Fruit fly (Drosophila melanogaster) whole organism, embryonic: Measurements from ENCODE around the gene Prm.
A peak's percentile ranks its signal among the peaks of the same experiment; 100 is the strongest.

Experiments used
- ATbp ChIP-seq: fragments of 200-800 bp; sonication (Bioruptor generic); optimal IDR thresholded peaks from 2 replicates; lab custom pipeline; 2017; ENCODE audit warnings: missing biosample characterization, mild to moderate bottlenecking, missing genetic modification characterization, missing genetic modification reagents
- CG10565 ChIP-seq: fragments of 200-800 bp; sonication (Bioruptor generic); optimal IDR thresholded peaks from 3 replicates; lab custom pipeline; 2016; ENCODE audit warnings: missing biosample characterization, mild to moderate bottlenecking, missing genetic modification characterization
- CG11504 ChIP-seq: fragments of 200-800 bp; sonication (Bioruptor generic); optimal IDR thresholded peaks from 3 replicates; lab custom pipeline; 2019; ENCODE audit warnings: missing biosample characterization, mild to moderate bottlenecking, missing genetic modification characterization, moderate library complexity
- CG11696 ChIP-seq: fragments of 200-800 bp; sonication (Bioruptor generic); IDR thresholded peaks from 2 replicates; pipeline ENCODE4 v1.3.6; 2022; ENCODE audit warnings: missing biosample characterization, missing genetic modification characterization
- CG11723 ChIP-seq: fragments of 200-800 bp; sonication (Bioruptor generic); optimal IDR thresholded peaks from 2 replicates; lab custom pipeline; 2017; ENCODE audit warnings: missing biosample characterization, mild to moderate bottlenecking, missing genetic modification characterization
- CG12236 ChIP-seq: fragments of 200-800 bp; sonication (Bioruptor generic); optimal IDR thresholded peaks from 2 replicates; lab custom pipeline; 2016; ENCODE audit warnings: missing biosample characterization, missing genetic modification characterization
- CG13123 ChIP-seq: fragments of 200-800 bp; sonication (Bioruptor generic); optimal IDR thresholded peaks from 2 replicates; lab custom pipeline; 2016; ENCODE audit warnings: missing biosample characterization, missing genetic modification characterization
- CG13894 ChIP-seq: fragments of 200-800 bp; sonication (Bioruptor generic); optimal IDR thresholded peaks from 3 replicates; lab custom pipeline; 2018; ENCODE audit warnings: missing biosample characterization, mild to moderate bottlenecking, missing genetic modification characterization, moderate library complexity
- CG14860 ChIP-seq: fragments of 200-800 bp; sonication (Bioruptor generic); IDR thresholded peaks from 3 replicates; pipeline ENCODE4 v1.3.6; 2022; ENCODE audit warnings: missing biosample characterization, missing genetic modification characterization; ENCODE audit not compliant: partially characterized antibody
- CG1603 ChIP-seq: fragments of 200-800 bp; sonication (Bioruptor generic); optimal IDR thresholded peaks from 2 replicates; lab custom pipeline; 2019; ENCODE audit warnings: missing biosample characterization, mild to moderate bottlenecking, missing genetic modification characterization, moderate library complexity
- CG1647 ChIP-seq: fragments of 200-800 bp; sonication (Bioruptor generic); optimal IDR thresholded peaks from 3 replicates; lab custom pipeline; 2016; ENCODE audit warnings: missing biosample characterization, missing genetic modification characterization
- CG17568 ChIP-seq: fragments of 200-800 bp; sonication (Bioruptor generic); optimal IDR thresholded peaks from 2 replicates; lab custom pipeline; 2018; ENCODE audit warnings: missing biosample characterization, mild to moderate bottlenecking, missing genetic modification characterization, moderate library complexity
- CG18262 ChIP-seq: fragments of 200-800 bp; optimal IDR thresholded peaks from 3 replicates; lab custom pipeline; 2019; ENCODE audit warnings: missing biosample characterization, mild to moderate bottlenecking, missing genetic modification characterization, moderate library complexity
- CG2712 ChIP-seq: fragments of 200-800 bp; optimal IDR thresholded peaks from 3 replicates; lab custom pipeline; 2019; ENCODE audit warnings: missing biosample characterization, mild to moderate bottlenecking, missing genetic modification characterization, moderate library complexity
- CG31224 ChIP-seq: fragments of 200-800 bp; sonication (Bioruptor generic); IDR thresholded peaks from 2 replicates; pipeline ENCODE4 v1.3.6; 2022; ENCODE audit warnings: missing biosample characterization, missing genetic modification characterization
- CG31441 ChIP-seq: fragments of 200-800 bp; sonication (Bioruptor generic); IDR thresholded peaks from 2 replicates; pipeline ENCODE4 v1.3.6; 2022; ENCODE audit warnings: missing biosample characterization, missing genetic modification characterization
- CG4404 ChIP-seq: fragments of 200-800 bp; sonication (Bioruptor generic); IDR thresholded peaks from 2 replicates; pipeline ENCODE4 v1.3.6; 2022; ENCODE audit warnings: missing biosample characterization, missing genetic modification characterization
- CG4424 ChIP-seq: fragments of 200-800 bp; sonication (Bioruptor generic); optimal IDR thresholded peaks from 3 replicates; lab custom pipeline; 2016; ENCODE audit warnings: missing biosample characterization, missing genetic modification characterization
- CG6254 ChIP-seq: fragments of 200-800 bp; sonication (Bioruptor generic); optimal IDR thresholded peaks from 3 replicates; lab custom pipeline; 2017; ENCODE audit warnings: mild to moderate bottlenecking, missing biosample characterization, missing genetic modification reagents, missing genetic modification characterization
- CkIIα-i1 ChIP-seq: fragments of 200-800 bp; sonication (Bioruptor generic); IDR thresholded peaks from 2 replicates; pipeline ENCODE4 v1.3.6; 2022; ENCODE audit warnings: missing biosample characterization, missing genetic modification characterization
- Doc2 ChIP-seq: fragments of 200-800 bp; sonication (Bioruptor generic); IDR thresholded peaks from 2 replicates; pipeline ENCODE4 v1.3.6; 2022; ENCODE audit warnings: missing biosample characterization, missing genetic modification characterization
- E2f1 ChIP-seq: fragments of 200-800 bp; sonication (Bioruptor generic); IDR thresholded peaks from 2 replicates; pipeline ENCODE4 v1.3.6; 2022; ENCODE audit warnings: missing biosample characterization, missing genetic modification characterization
- Gsc ChIP-seq: fragments of 200-800 bp; sonication (Bioruptor generic); IDR thresholded peaks from 2 replicates; pipeline ENCODE4 v1.3.6; 2022; ENCODE audit warnings: missing biosample characterization, missing genetic modification characterization
- Meics ChIP-seq: fragments of 200-800 bp; sonication (Bioruptor generic); optimal IDR thresholded peaks from 2 replicates; lab custom pipeline; 2017; ENCODE audit warnings: missing biosample characterization, mild to moderate bottlenecking, missing genetic modification characterization
- NC2β ChIP-seq: fragments of 200-800 bp; sonication (Bioruptor generic); optimal IDR thresholded peaks from 2 replicates; lab custom pipeline; 2016; ENCODE audit warnings: missing biosample characterization, missing genetic modification characterization
- Ravus ChIP-seq: fragments of 200-800 bp; sonication (Bioruptor generic); IDR thresholded peaks from 2 replicates; pipeline ENCODE4 v1.3.6; 2022; ENCODE audit warnings: missing biosample characterization, missing genetic modification characterization
- Scr ChIP-seq: fragments of 200-800 bp; sonication (Bioruptor generic); IDR thresholded peaks from 2 replicates; pipeline ENCODE4 v1.3.6; 2022; ENCODE audit warnings: missing biosample characterization, missing genetic modification characterization; ENCODE audit not compliant: partially characterized antibody
- Sin3A ChIP-seq: fragments of >200 bp; optimal IDR thresholded peaks from 2 replicates; lab custom pipeline; 2018
- Spps ChIP-seq: fragments of 200-800 bp; sonication (Bioruptor generic); optimal IDR thresholded peaks from 2 replicates; lab custom pipeline; 2018; ENCODE audit warnings: missing biosample characterization, mild to moderate bottlenecking, missing genetic modification characterization
- Trl ChIP-seq, 3 experiments: fragments of >200 bp in 2 of 3; fragments of 200-800 bp in 1 of 3; sonication (Bioruptor generic) in 1 of 3; optimal IDR thresholded peaks; 2 replicates in 1 of 3; 3 replicates in 2 of 3; lab custom pipeline; 2016 to 2017; ENCODE audit warnings: missing biosample characterization in 1 of 3, missing genetic modification characterization in 1 of 3
- al ChIP-seq: fragments of 200-800 bp; sonication (Bioruptor generic); IDR thresholded peaks from 2 replicates; pipeline ENCODE4 v1.3.6; 2022; ENCODE audit warnings: missing biosample characterization, missing genetic modification characterization
- amos ChIP-seq: fragments of 200-800 bp; sonication (Bioruptor generic); IDR thresholded peaks from 2 replicates; pipeline ENCODE4 v1.3.6; 2022; ENCODE audit warnings: missing biosample characterization, missing genetic modification characterization; ENCODE audit not compliant: partially characterized antibody
- crp ChIP-seq, 2 experiments: fragments of 200-800 bp; sonication (Bioruptor generic); optimal IDR thresholded peaks; 2 replicates in 1 of 2; 3 replicates in 1 of 2; lab custom pipeline; 2017; ENCODE audit warnings: missing biosample characterization in 2 of 2, missing genetic modification characterization in 2 of 2, mild to moderate bottlenecking in 1 of 2, moderate library complexity in 1 of 2
- dmrt11E ChIP-seq: fragments of 200-800 bp; sonication (Bioruptor generic); optimal IDR thresholded peaks from 3 replicates; lab custom pipeline; 2018; ENCODE audit warnings: missing biosample characterization, mild to moderate bottlenecking, missing genetic modification characterization, moderate library complexity
- fu2 ChIP-seq: fragments of 200-800 bp; sonication (Bioruptor generic); optimal IDR thresholded peaks from 2 replicates; lab custom pipeline; 2016; ENCODE audit warnings: missing biosample characterization, missing genetic modification characterization
- gsb-n ChIP-seq: fragments of 200-800 bp; sonication (Bioruptor generic); optimal IDR thresholded peaks from 3 replicates; lab custom pipeline; 2018; ENCODE audit warnings: missing biosample characterization, mild to moderate bottlenecking, missing genetic modification characterization
- lab ChIP-seq: fragments of 200-800 bp; sonication (Bioruptor generic); optimal IDR thresholded peaks from 3 replicates; lab custom pipeline; 2017; ENCODE audit warnings: missing biosample characterization, missing genetic modification characterization, mild to moderate bottlenecking, moderate library complexity, missing genetic modification reagents
- onecut ChIP-seq: fragments of 200-800 bp; sonication (Bioruptor generic); IDR thresholded peaks from 2 replicates; pipeline ENCODE4 v1.3.6; 2022; ENCODE audit warnings: missing biosample characterization, missing genetic modification characterization
- org-1 ChIP-seq: fragments of 200-800 bp; sonication (Bioruptor generic); optimal IDR thresholded peaks from 2 replicates; lab custom pipeline; 2017; ENCODE audit warnings: missing biosample characterization, missing genetic modification characterization
- otp ChIP-seq: fragments of 200-800 bp; sonication (Bioruptor generic); IDR thresholded peaks from 3 replicates; pipeline ENCODE4, ENCODE4 v1.3.6; 2022; ENCODE audit warnings: missing biosample characterization, missing genetic modification characterization
- pb ChIP-seq: fragments of 200-800 bp; sonication (Bioruptor generic); optimal IDR thresholded peaks from 3 replicates; lab custom pipeline; 2016; ENCODE audit warnings: missing biosample characterization, missing genetic modification characterization
- pnt ChIP-seq: fragments of 200-800 bp; sonication (Bioruptor generic); optimal IDR thresholded peaks from 3 replicates; lab custom pipeline; 2016; ENCODE audit warnings: missing biosample characterization, missing genetic modification characterization
- prd ChIP-seq, 3 experiments: fragments of >200 bp in 2 of 3; fragments of 200-800 bp in 1 of 3; sonication (Bioruptor generic) in 1 of 3; optimal IDR thresholded peaks in 2 of 3; IDR thresholded peaks in 1 of 3; 2 replicates in 2 of 3; 3 replicates in 1 of 3; pipeline versions ENCODE4 v1.3.6 to Lab custom; 2017 to 2022; ENCODE audit warnings: missing biosample characterization in 1 of 3, missing genetic modification characterization in 1 of 3
- pum ChIP-seq: fragments of 200-800 bp; sonication (Bioruptor generic); optimal IDR thresholded peaks from 2 replicates; lab custom pipeline; 2016; ENCODE audit warnings: missing biosample characterization, missing genetic modification characterization
- sqz ChIP-seq: fragments of 200-800 bp; sonication (Bioruptor generic); optimal IDR thresholded peaks from 3 replicates; lab custom pipeline; 2018; ENCODE audit warnings: missing biosample characterization, mild to moderate bottlenecking, missing genetic modification characterization
- sug ChIP-seq: fragments of 200-800 bp; optimal IDR thresholded peaks from 2 replicates; lab custom pipeline; 2019; ENCODE audit warnings: missing biosample characterization, mild to moderate bottlenecking, missing genetic modification characterization, moderate library complexity
- tna ChIP-seq: fragments of 200-800 bp; sonication (Bioruptor generic); IDR thresholded peaks from 2 replicates; pipeline ENCODE4 v1.3.6; 2022; ENCODE audit warnings: missing biosample characterization, missing genetic modification characterization; ENCODE audit not compliant: partially characterized antibody
- ttk ChIP-seq: fragments of 200-800 bp; sonication (Bioruptor generic); IDR thresholded peaks from 2 replicates; pipeline ENCODE4 v2.1.2; 2022; ENCODE audit warnings: missing biosample characterization, missing genetic modification characterization
- vvl ChIP-seq: fragments of 200-800 bp; sonication (Bioruptor generic); IDR thresholded peaks from 2 replicates; pipeline ENCODE4 v1.3.6; 2022; ENCODE audit warnings: missing biosample characterization, missing genetic modification characterization
- yki ChIP-seq: fragments of >200 bp; optimal IDR thresholded peaks from 3 replicates; lab custom pipeline; 2018
- zf30C ChIP-seq: fragments of 200-800 bp; sonication (Bioruptor generic); optimal IDR thresholded peaks from 3 replicates; lab custom pipeline; 2018; ENCODE audit warnings: missing biosample characterization, mild to moderate bottlenecking, missing genetic modification characterization

Gene Prm

dm6 chr3L:8751262-8751661 is 6.2 kb upstream of the Prm start (continued):
- TF ChIP-seq Gsc (GFP tag; lab: Robert Waterston, UW) (0 out of 2 replicates have a peak, but pooled peaks have one; percentile 4), fu2 (GFP tag; lab: Kevin White, UChicago) (no peak), CG10565 (no peak), prd (optimal IDR thresholded peaks at IDR 0.05; lab: Kevin White, UChicago) (no peak), prd (GFP tag; IDR thresholded peaks at IDR 0.05; lab: Robert Waterston, UW) (peak; percentile 48; the same call in 1 of the 3 replicates), CG4404 (GFP tag; lab: Robert Waterston, UW) (no peak), CG1647 (GFP tag; lab: Kevin White, UChicago) (no peak), org-1 (GFP tag; lab: Kevin White, UChicago) (peak; percentile 44), CG11696 (GFP tag; lab: Robert Waterston, UW) (no peak), dmrt11E (tag; lab: Kevin White, UChicago) (no peak), vvl (GFP tag; lab: Robert Waterston, UW) (peak; percentile 73), CG17568 (GFP tag; lab: Kevin White, UChicago) (no peak), yki (lab: Kevin White, UChicago) (no peak), Ravus (GFP tag; lab: Robert Waterston, UW) (no peak), sug (tag; lab: Kevin White, UChicago) (no peak), sqz (peak; percentile 25), Meics (no peak), CG12236 (GFP tag; lab: Kevin White, UChicago) (no peak), NC2β (GFP tag; lab: Kevin White, UChicago) (peak; percentile 12), otp (peak; percentile 74; the same call in 2 of the 3 replicates), Spps (no peak), tna (GFP tag; lab: Robert Waterston, UW) (no peak), CG31224 (GFP tag; lab: Robert Waterston, UW) (no peak), crp (GFP tag; optimal IDR thresholded peaks at IDR 0.05; lab: Kevin White, UChicago) (no peak), Trl (optimal IDR thresholded peaks at IDR 0.05; lab: Kevin White, UChicago) (no peak), Trl (GFP tag; optimal IDR thresholded peaks at IDR 0.05; lab: Kevin White, UChicago) (no peak), CkIIα-i1 (no peak), Sin3A (lab: Kevin White, UChicago) (no peak), onecut (GFP tag; lab: Robert Waterston, UW) (peak; percentile 40; the same call in 1 of the 2 replicates), al (GFP tag; lab: Robert Waterston, UW) (no peak), E2f1 (0 out of 2 replicates have a peak, but pooled peaks have one; percentile 18), pum (GFP tag; lab: Kevin White, UChicago) (peak; percentile 49), CG13894 (tag; lab: Kevin White, UChicago) (no peak), amos (GFP tag; lab: Robert Waterston, UW) (no peak), CG11723 (GFP tag; lab: Kevin White, UChicago) (peak; percentile 7), Scr (GFP tag; lab: Robert Waterston, UW) (no peak), CG2712 (tag; lab: Kevin White, UChicago) (peak; percentile 56), CG31441 (peak; percentile 62), ATbp (GFP tag; lab: Kevin White, UChicago) (peak; percentile 76), CG4424 (peak; percentile 42), pb (GFP tag; lab: Kevin White, UChicago) (peak; percentile 24), pnt (GFP tag; lab: Kevin White, UChicago) (peak; percentile 54), Doc2 (GFP tag; lab: Robert Waterston, UW) (no peak), CG14860 (GFP tag; lab: Robert Waterston, UW) (no peak), CG6254 (GFP tag; lab: Kevin White, UChicago) (peak; percentile 18), CG11504 (tag; lab: Kevin White, UChicago) (peak; percentile 73), ttk (GFP tag; lab: Robert Waterston, UW) (peak; percentile 70), gsb-n (tag; lab: Kevin White, UChicago) (peak; percentile 42), lab (GFP tag; lab: Kevin White, UChicago) (peak; percentile 54), CG13123 (GFP tag; lab: Kevin White, UChicago) (no peak), zf30C (GFP tag; lab: Kevin White, UChicago) (no peak), CG1603 (tag; lab: Kevin White, UChicago) (peak; percentile 60), CG18262 (tag; lab: Kevin White, UChicago) (peak; percentile 65)
